Worm (Caenorhabditis elegans) whole organism, L1 larva: ENCODE results near the gene C35C5.9.

Experiments used
- C34B4.2 ChIP-seq: sonication (generic microtip); optimal IDR thresholded peaks from 2 replicates; lab custom pipeline; 2017; ENCODE audit warnings: mild to moderate bottlenecking, missing genetic modification characterization, missing compliant biosample characterization
- alr-1 ChIP-seq: fragments of 200-800 bp; sonication (Bioruptor generic); optimal IDR thresholded peaks from 2 replicates; lab custom pipeline; 2018; ENCODE audit warnings: borderline replicate concordance, mild to moderate bottlenecking, missing genetic modification characterization, missing compliant biosample characterization
- aly-2 ChIP-seq: fragments of 150-350 bp; optimal IDR thresholded peaks from 2 replicates; lab custom pipeline; 2014; ENCODE audit warnings: missing biosample characterization, missing genetic modification characterization
- ceh-63 ChIP-seq: fragments of 200-800 bp; sonication (Bioruptor generic); optimal IDR thresholded peaks from 2 replicates; lab custom pipeline; 2018; ENCODE audit warnings: mild to moderate bottlenecking, missing genetic modification characterization, missing compliant biosample characterization
- ceh-8 ChIP-seq: fragments of 200-800 bp; sonication (Bioruptor generic); optimal IDR thresholded peaks from 2 replicates; lab custom pipeline; 2018; ENCODE audit warnings: mild to moderate bottlenecking, missing genetic modification characterization, moderate library complexity, missing compliant biosample characterization
- ceh-82 ChIP-seq, 3 experiments: fragments of 150-350 bp in 1 of 3; sonication (generic microtip) in 2 of 3; optimal IDR thresholded peaks; 2 replicates each; lab custom pipeline; 2014 to 2017; ENCODE audit warnings: missing biosample characterization in 3 of 3, missing genetic modification characterization in 3 of 3
- ceh-88 ChIP-seq: fragments of 200-800 bp; sonication (Bioruptor generic); IDR thresholded peaks from 2 replicates; pipeline ENCODE4 v1.3.6; 2022; ENCODE audit warnings: missing genetic modification characterization, missing compliant biosample characterization
- ceh-90 ChIP-seq: sonication (generic microtip); optimal IDR thresholded peaks from 2 replicates; lab custom pipeline; 2016; ENCODE audit warnings: missing genetic modification characterization, missing compliant biosample characterization
- dsc-1 ChIP-seq: sonication (generic microtip); optimal IDR thresholded peaks from 2 replicates; lab custom pipeline; 2016; ENCODE audit warnings: mild to moderate bottlenecking, missing genetic modification characterization, missing compliant biosample characterization
- efl-1 ChIP-seq, 4 experiments: fragments of 150-350 bp; optimal IDR thresholded peaks in 3 of 4; peaks in 1 of 4; 1 replicate in 1 of 4; 2 replicates in 3 of 4; lab custom pipeline; 2014; ENCODE audit warnings: missing biosample characterization in 2 of 4, missing genetic modification characterization in 2 of 4, missing genetic modification reagents in 2 of 4
- elt-2 ChIP-seq: sonication (generic microtip); optimal IDR thresholded peaks from 2 replicates; lab custom pipeline; 2016; ENCODE audit warnings: missing genetic modification characterization, mild to moderate bottlenecking, inconsistent platforms, missing compliant biosample characterization, missing genetic modification reagents
- fkh-10 ChIP-seq: sonication (generic microtip); optimal IDR thresholded peaks from 2 replicates; lab custom pipeline; 2017; ENCODE audit warnings: missing biosample characterization, missing genetic modification reagents, missing genetic modification characterization
- fkh-4 ChIP-seq: sonication (generic microtip); optimal IDR thresholded peaks from 2 replicates; lab custom pipeline; 2016; ENCODE audit warnings: missing compliant biosample characterization, missing genetic modification characterization, borderline replicate concordance
- hlh-17 ChIP-seq: fragments of 200-800 bp; sonication (Bioruptor generic); optimal IDR thresholded peaks from 2 replicates; lab custom pipeline; 2018; ENCODE audit warnings: missing genetic modification characterization, mild to moderate bottlenecking, missing compliant biosample characterization, moderate library complexity, borderline replicate concordance
- isw-1 ChIP-seq: fragments of 200-800 bp; sonication (Bioruptor generic); IDR thresholded peaks from 2 replicates; pipeline ENCODE4 v1.3.6; 2022; ENCODE audit warnings: missing genetic modification characterization, missing compliant biosample characterization
- jun-1 ChIP-seq: fragments of 150-350 bp; optimal IDR thresholded peaks from 2 replicates; lab custom pipeline; 2014; ENCODE audit warnings: missing biosample characterization, missing genetic modification reagents, missing genetic modification characterization
- lin-14 ChIP-seq: fragments of 200-800 bp; sonication (Bioruptor generic); optimal IDR thresholded peaks from 2 replicates; lab custom pipeline; 2018; ENCODE audit warnings: mild to moderate bottlenecking, missing genetic modification characterization, moderate library complexity, missing compliant biosample characterization
- lin-35 ChIP-seq, 2 experiments: fragments of 150-350 bp; optimal IDR thresholded peaks; 2 replicates each; lab custom pipeline; 2014; ENCODE audit warnings: missing biosample characterization in 2 of 2, missing genetic modification characterization in 2 of 2, missing genetic modification reagents in 2 of 2
- lsy-2 ChIP-seq, 2 experiments: fragments of 150-350 bp; optimal IDR thresholded peaks; 2 replicates each; lab custom pipeline; 2014; ENCODE audit warnings: missing biosample characterization in 2 of 2, missing genetic modification characterization in 2 of 2
- nhr-11 ChIP-seq: fragments of 150-350 bp; optimal IDR thresholded peaks from 2 replicates; lab custom pipeline; 2014; ENCODE audit warnings: missing biosample characterization, missing genetic modification characterization
- nhr-47 ChIP-seq: sonication (generic microtip); optimal IDR thresholded peaks from 2 replicates; lab custom pipeline; 2016; ENCODE audit warnings: mild to moderate bottlenecking, missing genetic modification characterization, moderate library complexity, missing compliant biosample characterization
- nhr-84 ChIP-seq: sonication (generic microtip); optimal IDR thresholded peaks from 2 replicates; lab custom pipeline; 2017; ENCODE audit warnings: missing biosample characterization, missing genetic modification characterization
- nhr-85 ChIP-seq: sonication (generic microtip); peaks from one replicate; lab custom pipeline; 2016; ENCODE audit warnings: missing genetic modification characterization, inconsistent platforms, missing compliant biosample characterization
- pax-3 ChIP-seq: fragments of 200-800 bp; sonication (Bioruptor generic); optimal IDR thresholded peaks from 2 replicates; lab custom pipeline; 2018; ENCODE audit warnings: mild to moderate bottlenecking, missing genetic modification characterization, moderate library complexity, missing compliant biosample characterization
- rnt-1 ChIP-seq: sonication (generic microtip); optimal IDR thresholded peaks from 2 replicates; lab custom pipeline; 2016; ENCODE audit warnings: mild to moderate bottlenecking, missing genetic modification characterization, moderate library complexity, missing compliant biosample characterization
- unc-62 ChIP-seq: fragments of 150-350 bp; optimal IDR thresholded peaks from 2 replicates; lab custom pipeline; 2014; ENCODE audit warnings: missing biosample characterization, missing genetic modification reagents, missing genetic modification characterization
- unc-86 ChIP-seq: sonication (generic microtip); optimal IDR thresholded peaks from 2 replicates; lab custom pipeline; 2016; ENCODE audit warnings: missing genetic modification characterization, missing compliant biosample characterization
- xbp-1 ChIP-seq: sonication (generic microtip); optimal IDR thresholded peaks from 2 replicates; lab custom pipeline; 2016; ENCODE audit warnings: missing genetic modification characterization, missing compliant biosample characterization
- zip-4 ChIP-seq: fragments of 200-800 bp; sonication (Bioruptor generic); optimal IDR thresholded peaks from 2 replicates; lab custom pipeline; 2018; ENCODE audit warnings: mild to moderate bottlenecking, missing genetic modification characterization, moderate library complexity, missing compliant biosample characterization
- ztf-4 ChIP-seq: fragments of 150-350 bp; optimal IDR thresholded peaks from 2 replicates; lab custom pipeline; 2014; ENCODE audit warnings: missing biosample characterization, missing genetic modification characterization

C35C5.9 gene

DNA sequence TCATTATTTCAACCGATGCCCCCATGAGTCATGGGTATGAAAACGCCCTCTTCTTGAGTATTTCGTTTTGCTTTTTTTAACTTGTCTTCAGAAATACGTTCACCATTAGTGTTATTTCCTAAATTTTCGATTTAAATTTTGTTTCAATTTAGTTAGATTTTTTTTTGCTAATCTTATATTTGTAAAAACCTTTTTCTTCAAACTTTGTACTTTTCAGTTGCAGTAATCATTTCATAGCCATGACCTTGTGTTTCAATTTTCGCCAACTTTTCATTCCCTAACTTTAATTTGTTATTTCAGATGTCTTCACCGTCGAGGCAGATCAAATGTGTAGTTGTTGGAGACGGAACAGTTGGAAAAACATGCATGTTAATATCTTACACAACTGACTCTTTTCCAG lies 11.9 kb downstream of the C35C5.9 start, which contains the start of gene mig-2:
TSS of gene mig-2 (plus strand) at position 301 of the 400 bp plus-strand sequence.
- TF ChIP-seq nhr-85, result peak; percentile 30
- no peak for TF ChIP-seq ztf-4 (tag; lab: Kevin White, UChicago)

DNA sequence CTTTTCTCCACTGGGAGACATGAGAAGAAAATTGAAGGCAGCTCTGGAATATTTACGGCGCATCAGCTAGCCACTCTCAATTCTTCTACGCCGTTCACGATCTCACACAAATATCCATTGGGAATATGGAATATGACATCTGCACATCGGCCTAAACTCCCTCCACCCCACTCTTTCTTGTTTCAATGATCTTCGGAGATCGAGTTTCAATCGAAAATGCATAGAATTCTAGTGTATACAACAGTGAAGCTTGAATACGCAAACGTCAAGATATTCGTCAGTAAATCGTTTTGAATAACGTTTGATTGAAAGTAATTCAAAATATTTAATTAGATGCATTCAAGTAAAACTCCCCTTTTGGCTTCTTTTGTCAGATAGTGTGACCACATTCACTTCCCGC lies 15.4 kb downstream of the C35C5.9 start:
- TF ChIP-seq jun-1 (tag; lab: Kevin White, UChicago), result no peak
- no peak for TF ChIP-seq ceh-8
- no peak for TF ChIP-seq lsy-2 (tag; optimal IDR thresholded peaks at IDR 0.05; lab: Kevin White, UChicago)
- no peak for TF ChIP-seq unc-62 (GFP tag; lab: Kevin White, UChicago)
- TF ChIP-seq ceh-90 (tag; lab: Kevin White, UChicago), result no peak
- no peak for TF ChIP-seq C34B4.2 (tag; lab: Kevin White, UChicago)
- TF ChIP-seq fkh-4 (tag; lab: Kevin White, UChicago), result no peak
- TF ChIP-seq unc-86 (tag; lab: Kevin White, UChicago), result no peak
- TF ChIP-seq lin-35 (GFP tag; optimal IDR thresholded peaks at IDR 0.05; lab: Kevin White, UChicago), result no peak
- TF ChIP-seq xbp-1 (tag; lab: Kevin White, UChicago), result no peak

DNA sequence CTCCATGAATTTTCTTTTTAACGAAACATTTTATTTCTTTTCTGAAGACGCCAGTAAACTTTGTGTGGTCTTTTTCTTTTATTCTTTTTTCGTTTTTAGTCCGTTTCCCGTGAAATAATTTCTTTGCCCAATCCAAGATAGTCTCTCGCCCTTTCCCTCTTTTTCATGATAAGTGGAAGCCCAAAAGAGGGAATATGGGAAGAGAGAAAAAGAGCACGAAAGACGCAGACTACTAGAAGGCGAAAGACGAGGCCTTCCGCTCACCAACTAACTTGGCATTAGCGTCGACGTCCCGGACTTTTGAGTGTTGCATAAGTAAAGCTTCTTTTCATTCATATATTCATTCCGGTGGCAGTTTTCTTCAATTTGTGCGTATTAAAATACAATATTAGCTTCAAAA lies 16.5 kb downstream of the C35C5.9 start:
- TF ChIP-seq efl-1 (optimal IDR thresholded peaks at IDR 0.05; lab: Kevin White, UChicago), result no peak
- no peak for TF ChIP-seq efl-1 (GFP tag; optimal IDR thresholded peaks at IDR 0.05 in 1 of 2; lab: Kevin White, UChicago)
- TF ChIP-seq ceh-63 (GFP tag; lab: Kevin White, UChicago), result no peak
- TF ChIP-seq ceh-82 (tag; optimal IDR thresholded peaks at IDR 0.05; lab: Kevin White, UChicago), result peak in 1 of 3 experiments; percentile 37
- TF ChIP-seq zip-4 (GFP tag; lab: Kevin White, UChicago), result no peak
- TF ChIP-seq nhr-47 (tag; lab: Kevin White, UChicago), result peak; percentile 13
- peak; percentile 23 for TF ChIP-seq fkh-10 (GFP tag; lab: Kevin White, UChicago)
- TF ChIP-seq nhr-84 (tag; lab: Kevin White, UChicago), result no peak
- TF ChIP-seq lin-14 (GFP tag; lab: Kevin White, UChicago), result peak; percentile 64
- no peak for TF ChIP-seq nhr-11 (tag; lab: Kevin White, UChicago)

DNA sequence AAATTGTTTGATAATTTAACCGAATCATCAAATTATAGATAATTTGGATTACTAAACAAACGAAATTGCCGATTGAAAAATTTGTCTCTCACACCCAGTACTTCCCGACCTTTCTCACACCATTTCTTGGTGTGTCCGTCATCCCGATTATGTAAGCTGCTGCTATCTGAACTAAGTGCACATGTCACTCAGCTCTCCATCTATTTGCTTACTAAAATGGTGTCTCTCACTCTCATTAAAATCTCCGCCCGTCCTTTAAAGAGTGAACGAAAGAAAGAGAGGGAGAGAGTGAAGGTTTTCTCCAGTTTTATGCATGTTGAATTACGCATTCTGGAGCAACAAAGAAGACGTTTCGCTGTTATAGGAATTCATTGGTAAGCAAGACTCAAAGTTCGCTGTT lies 18.2 kb downstream of the C35C5.9 start:
- TF ChIP-seq efl-1 (optimal IDR thresholded peaks at IDR 0.05; lab: Kevin White, UChicago) (no peak), efl-1 (GFP tag; optimal IDR thresholded peaks at IDR 0.05 in 1 of 2; lab: Kevin White, UChicago) (no peak), aly-2 (tag; lab: Kevin White, UChicago) (no peak), unc-86 (tag; lab: Kevin White, UChicago) (peak; percentile 20), isw-1 (GFP tag; lab: Robert Waterston, UW) (no peak), pax-3 (tag; lab: Kevin White, UChicago) (no peak), ceh-88 (GFP tag; lab: Robert Waterston, UW) (no peak), alr-1 (tag; lab: Kevin White, UChicago) (no peak), rnt-1 (tag; lab: Kevin White, UChicago) (no peak), lin-14 (GFP tag; lab: Kevin White, UChicago) (peak; percentile 43), dsc-1 (tag; lab: Kevin White, UChicago) (peak; percentile 13)

DNA sequence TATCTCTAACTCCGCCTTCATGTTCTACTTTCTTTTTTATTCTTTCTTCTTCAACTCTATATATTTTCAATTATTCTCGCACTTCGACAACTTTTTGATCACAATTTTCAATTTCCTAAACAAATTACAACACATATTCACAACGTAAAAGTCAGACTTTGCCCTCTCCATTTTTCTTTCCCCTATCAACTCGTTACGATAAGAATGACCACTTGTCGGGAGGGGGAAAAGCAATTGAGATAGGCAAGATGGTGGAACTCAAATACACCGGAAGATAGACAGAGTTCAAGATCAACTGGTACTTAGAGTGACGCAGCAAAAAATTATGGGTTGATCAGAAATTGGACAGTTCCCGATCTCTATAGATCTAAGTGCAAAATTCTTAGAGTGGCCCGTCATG lies 18.7 kb downstream of the C35C5.9 start:
- TF ChIP-seq elt-2 (tag; lab: Kevin White, UChicago) (peak; percentile 35), hlh-17 (GFP tag; lab: Kevin White, UChicago) (no peak)
